Fruit fly (Drosophila melanogaster) whole organism, embryonic: ENCODE measurements around the gene CG3909.

Source experiments
- Aef1 ChIP-seq: fragments of 200-800 bp; sonication (Bioruptor generic); IDR thresholded peaks from 3 replicates; pipeline ENCODE4 v1.3.6; 2022; ENCODE audit warnings: missing biosample characterization, missing genetic modification characterization
- Asciz ChIP-seq: fragments of 200-800 bp; sonication (Bioruptor generic); optimal IDR thresholded peaks from 2 replicates; lab custom pipeline; 2017; ENCODE audit warnings: missing biosample characterization, mild to moderate bottlenecking, missing genetic modification characterization, missing genetic modification reagents
- CG10274 ChIP-seq: fragments of 200-800 bp; sonication (Bioruptor generic); optimal IDR thresholded peaks from 3 replicates; lab custom pipeline; 2017; ENCODE audit warnings: missing biosample characterization, mild to moderate bottlenecking, missing genetic modification characterization
- CG11085 ChIP-seq: fragments of 200-800 bp; sonication (Bioruptor generic); IDR thresholded peaks from 2 replicates; pipeline ENCODE4 v1.3.6; 2022; ENCODE audit warnings: missing biosample characterization, missing genetic modification characterization
- CG13123 ChIP-seq: fragments of 200-800 bp; sonication (Bioruptor generic); optimal IDR thresholded peaks from 2 replicates; lab custom pipeline; 2016; ENCODE audit warnings: missing biosample characterization, missing genetic modification characterization
- CG13287 ChIP-seq: fragments of 200-800 bp; sonication (Bioruptor generic); IDR thresholded peaks from 2 replicates; pipeline ENCODE4 v1.3.6; 2022; ENCODE audit warnings: missing biosample characterization, missing genetic modification characterization; ENCODE audit not compliant: partially characterized antibody
- CG13296 ChIP-seq: fragments of 200-800 bp; sonication (Bioruptor generic); optimal IDR thresholded peaks from 3 replicates; lab custom pipeline; 2018; ENCODE audit warnings: missing biosample characterization, mild to moderate bottlenecking, missing genetic modification characterization
- CG15696 ChIP-seq: fragments of 200-800 bp; sonication (Bioruptor generic); optimal IDR thresholded peaks from 2 replicates; lab custom pipeline; 2019; ENCODE audit warnings: missing biosample characterization, mild to moderate bottlenecking, missing genetic modification characterization, moderate library complexity
- CG16779 ChIP-seq: fragments of 200-800 bp; sonication (Bioruptor generic); IDR thresholded peaks from 2 replicates; pipeline ENCODE4 v1.3.6; 2022; ENCODE audit warnings: missing biosample characterization, missing genetic modification characterization
- CG16813 ChIP-seq: fragments of 200-800 bp; sonication (Bioruptor generic); IDR thresholded peaks from 3 replicates; pipeline ENCODE4 v1.3.6; 2022; ENCODE audit warnings: missing biosample characterization, missing genetic modification characterization; ENCODE audit not compliant: partially characterized antibody
- CG16863 ChIP-seq: fragments of 200-800 bp; sonication (Bioruptor generic); optimal IDR thresholded peaks from 3 replicates; lab custom pipeline; 2016; ENCODE audit warnings: missing biosample characterization, missing genetic modification characterization
- CG17802 ChIP-seq: fragments of 200-800 bp; sonication (Bioruptor generic); optimal IDR thresholded peaks from 2 replicates; lab custom pipeline; 2018; ENCODE audit warnings: missing biosample characterization, mild to moderate bottlenecking, missing genetic modification characterization, moderate library complexity
- CG17829 ChIP-seq: fragments of 200-800 bp; optimal IDR thresholded peaks from 2 replicates; lab custom pipeline; 2019; ENCODE audit warnings: missing biosample characterization, mild to moderate bottlenecking, missing genetic modification characterization, moderate library complexity
- CG2875 ChIP-seq: fragments of 200-800 bp; sonication (Bioruptor generic); optimal IDR thresholded peaks from 2 replicates; lab custom pipeline; 2017; ENCODE audit warnings: missing biosample characterization, mild to moderate bottlenecking, missing genetic modification characterization, missing genetic modification reagents
- CG3281 ChIP-seq: fragments of 200-800 bp; sonication (Bioruptor generic); optimal IDR thresholded peaks from 3 replicates; lab custom pipeline; 2017; ENCODE audit warnings: missing biosample characterization, mild to moderate bottlenecking, missing genetic modification characterization
- CG3407 ChIP-seq: fragments of 200-800 bp; sonication (Bioruptor generic); optimal IDR thresholded peaks from 2 replicates; lab custom pipeline; 2018; ENCODE audit warnings: missing biosample characterization, mild to moderate bottlenecking, missing genetic modification characterization
- CG3847 ChIP-seq: fragments of 200-800 bp; sonication (Bioruptor generic); IDR thresholded peaks from 2 replicates; pipeline ENCODE4 v1.3.6; 2022; ENCODE audit warnings: missing biosample characterization, missing genetic modification characterization
- CG5180 ChIP-seq: fragments of 200-800 bp; sonication (Bioruptor generic); optimal IDR thresholded peaks from 3 replicates; lab custom pipeline; 2017; ENCODE audit warnings: missing biosample characterization, missing genetic modification characterization, mild to moderate bottlenecking, moderate library complexity, missing genetic modification reagents
- Deaf1 ChIP-seq: fragments of 200-800 bp; optimal IDR thresholded peaks from 3 replicates; lab custom pipeline; 2019; ENCODE audit warnings: missing biosample characterization, mild to moderate bottlenecking, missing genetic modification characterization, moderate library complexity
- Doc2 ChIP-seq: fragments of 200-800 bp; sonication (Bioruptor generic); IDR thresholded peaks from 2 replicates; pipeline ENCODE4 v1.3.6; 2022; ENCODE audit warnings: missing biosample characterization, missing genetic modification characterization
- Dp ChIP-seq: fragments of 200-800 bp; sonication (Bioruptor generic); optimal IDR thresholded peaks from 2 replicates; lab custom pipeline; 2018; ENCODE audit warnings: missing biosample characterization, mild to moderate bottlenecking, missing genetic modification characterization, moderate library complexity
- E2f1 ChIP-seq: fragments of 200-800 bp; sonication (Bioruptor generic); IDR thresholded peaks from 2 replicates; pipeline ENCODE4 v1.3.6; 2022; ENCODE audit warnings: missing biosample characterization, missing genetic modification characterization
- ERR ChIP-seq: fragments of 200-800 bp; sonication (Bioruptor generic); optimal IDR thresholded peaks from 2 replicates; lab custom pipeline; 2016; ENCODE audit warnings: missing biosample characterization, missing genetic modification characterization
- Ets65A ChIP-seq: fragments of 200-800 bp; sonication (Bioruptor generic); peaks from one replicate; lab custom pipeline; 2016; ENCODE audit warnings: missing biosample characterization, missing genetic modification characterization
- HHEX ChIP-seq: fragments of 200-800 bp; sonication (Bioruptor generic); optimal IDR thresholded peaks from 3 replicates; lab custom pipeline; 2017; ENCODE audit warnings: missing biosample characterization, mild to moderate bottlenecking, missing genetic modification characterization, missing genetic modification reagents
- HLH3B ChIP-seq: fragments of 200-800 bp; sonication (Bioruptor generic); IDR thresholded peaks from 2 replicates; pipeline ENCODE4 v1.3.6; 2022; ENCODE audit warnings: missing biosample characterization, missing genetic modification characterization
- Lim3 ChIP-seq: fragments of 200-800 bp; sonication (Bioruptor generic); IDR thresholded peaks from 2 replicates; pipeline ENCODE4 v1.3.6; 2022; ENCODE audit warnings: missing biosample characterization, missing genetic modification characterization
- MBD-R2 ChIP-seq: fragments of 200-800 bp; sonication (Bioruptor generic); IDR thresholded peaks from 2 replicates; pipeline ENCODE4 v1.3.6; 2022; ENCODE audit warnings: missing biosample characterization, missing genetic modification characterization
- Mad ChIP-seq: fragments of 200-800 bp; sonication (Bioruptor generic); optimal IDR thresholded peaks from 2 replicates; lab custom pipeline; 2016; ENCODE audit warnings: missing biosample characterization, missing genetic modification characterization
- Med ChIP-seq: fragments of 200-800 bp; sonication (Bioruptor generic); peaks from one replicate; lab custom pipeline; 2016; ENCODE audit warnings: missing biosample characterization, missing genetic modification characterization, mild to moderate bottlenecking, inconsistent platforms, moderate library complexity
- Ptx1 ChIP-seq: fragments of 200-800 bp; sonication (Bioruptor generic); IDR thresholded peaks from 2 replicates; pipeline ENCODE4 v1.3.6; 2022; ENCODE audit warnings: missing biosample characterization, missing genetic modification characterization
- Taf1 ChIP-seq: fragments of 200-800 bp; sonication (Bioruptor generic); IDR thresholded peaks from 2 replicates; pipeline ENCODE4 v1.3.6; 2022; ENCODE audit warnings: missing biosample characterization, missing genetic modification characterization
- Tbp ChIP-seq: fragments of >200 bp; optimal IDR thresholded peaks from 2 replicates; lab custom pipeline; 2018; ENCODE audit warnings: missing biosample characterization, missing genetic modification characterization
- ara ChIP-seq: fragments of 200-800 bp; sonication (Bioruptor generic); IDR thresholded peaks from 2 replicates; pipeline ENCODE4 v1.3.6; 2022; ENCODE audit warnings: missing biosample characterization, missing genetic modification characterization
- bowl ChIP-seq: fragments of 200-800 bp; sonication (Bioruptor generic); IDR thresholded peaks from 2 replicates; pipeline ENCODE4 v1.3.6; 2022; ENCODE audit warnings: missing biosample characterization, missing genetic modification characterization
- cas ChIP-seq: fragments of 200-800 bp; sonication (Bioruptor generic); IDR thresholded peaks from 2 replicates; pipeline ENCODE4 v1.3.6; 2022; ENCODE audit warnings: missing biosample characterization, missing genetic modification characterization
- dimm ChIP-seq: fragments of 200-800 bp; sonication (Bioruptor generic); IDR thresholded peaks from 2 replicates; pipeline ENCODE4 v1.3.6; 2022; ENCODE audit warnings: missing biosample characterization, missing genetic modification characterization
- dm ChIP-seq: fragments of 200-800 bp; sonication (Bioruptor generic); optimal IDR thresholded peaks from 3 replicates; lab custom pipeline; 2016; ENCODE audit warnings: missing biosample characterization, missing genetic modification characterization
- gem ChIP-seq: fragments of 200-800 bp; sonication (Bioruptor generic); optimal IDR thresholded peaks from 2 replicates; lab custom pipeline; 2019; ENCODE audit warnings: missing biosample characterization, mild to moderate bottlenecking, missing genetic modification characterization, moderate library complexity
- ind ChIP-seq: fragments of 200-800 bp; sonication (Bioruptor generic); optimal IDR thresholded peaks from 3 replicates; lab custom pipeline; 2016; ENCODE audit warnings: missing biosample characterization, missing genetic modification characterization
- klu ChIP-seq: fragments of 200-800 bp; sonication (Bioruptor generic); IDR thresholded peaks from 2 replicates; pipeline ENCODE4 v1.3.6; 2022; ENCODE audit warnings: missing biosample characterization, missing genetic modification characterization
- nau ChIP-seq: fragments of 200-800 bp; sonication (Bioruptor generic); optimal IDR thresholded peaks from 3 replicates; lab custom pipeline; 2017; ENCODE audit warnings: missing biosample characterization, mild to moderate bottlenecking, missing genetic modification characterization, missing genetic modification reagents
- nerfin-1 ChIP-seq: fragments of 200-800 bp; sonication (Bioruptor generic); optimal IDR thresholded peaks from 3 replicates; lab custom pipeline; 2019; ENCODE audit warnings: missing biosample characterization, mild to moderate bottlenecking, missing genetic modification characterization, moderate library complexity
- odd ChIP-seq: fragments of 200-800 bp; sonication (Bioruptor generic); optimal IDR thresholded peaks from 2 replicates; lab custom pipeline; 2017; ENCODE audit warnings: missing biosample characterization, mild to moderate bottlenecking, missing genetic modification characterization
- sima ChIP-seq: fragments of 200-800 bp; sonication (Bioruptor generic); optimal IDR thresholded peaks from 2 replicates; lab custom pipeline; 2016; ENCODE audit warnings: missing biosample characterization, missing genetic modification characterization
- slp2 ChIP-seq: fragments of 200-800 bp; sonication (Bioruptor generic); optimal IDR thresholded peaks from 2 replicates; lab custom pipeline; 2016; ENCODE audit warnings: missing biosample characterization, missing genetic modification characterization
- sqz ChIP-seq: fragments of 200-800 bp; sonication (Bioruptor generic); optimal IDR thresholded peaks from 3 replicates; lab custom pipeline; 2018; ENCODE audit warnings: missing biosample characterization, mild to moderate bottlenecking, missing genetic modification characterization
- tna ChIP-seq: fragments of 200-800 bp; sonication (Bioruptor generic); IDR thresholded peaks from 2 replicates; pipeline ENCODE4 v1.3.6; 2022; ENCODE audit warnings: missing biosample characterization, missing genetic modification characterization; ENCODE audit not compliant: partially characterized antibody
- tup ChIP-seq: fragments of 200-800 bp; sonication (Bioruptor generic); optimal IDR thresholded peaks from 2 replicates; lab custom pipeline; 2016; ENCODE audit warnings: missing biosample characterization, mild to moderate bottlenecking, missing genetic modification characterization, moderate library complexity
- vfl ChIP-seq: fragments of 200-800 bp; sonication (Bioruptor generic); optimal IDR thresholded peaks from 2 replicates; lab custom pipeline; 2016; ENCODE audit warnings: missing biosample characterization, missing genetic modification characterization
- zf30C ChIP-seq: fragments of 200-800 bp; sonication (Bioruptor generic); optimal IDR thresholded peaks from 3 replicates; lab custom pipeline; 2018; ENCODE audit warnings: missing biosample characterization, mild to moderate bottlenecking, missing genetic modification characterization

CG3909 gene

DNA sequence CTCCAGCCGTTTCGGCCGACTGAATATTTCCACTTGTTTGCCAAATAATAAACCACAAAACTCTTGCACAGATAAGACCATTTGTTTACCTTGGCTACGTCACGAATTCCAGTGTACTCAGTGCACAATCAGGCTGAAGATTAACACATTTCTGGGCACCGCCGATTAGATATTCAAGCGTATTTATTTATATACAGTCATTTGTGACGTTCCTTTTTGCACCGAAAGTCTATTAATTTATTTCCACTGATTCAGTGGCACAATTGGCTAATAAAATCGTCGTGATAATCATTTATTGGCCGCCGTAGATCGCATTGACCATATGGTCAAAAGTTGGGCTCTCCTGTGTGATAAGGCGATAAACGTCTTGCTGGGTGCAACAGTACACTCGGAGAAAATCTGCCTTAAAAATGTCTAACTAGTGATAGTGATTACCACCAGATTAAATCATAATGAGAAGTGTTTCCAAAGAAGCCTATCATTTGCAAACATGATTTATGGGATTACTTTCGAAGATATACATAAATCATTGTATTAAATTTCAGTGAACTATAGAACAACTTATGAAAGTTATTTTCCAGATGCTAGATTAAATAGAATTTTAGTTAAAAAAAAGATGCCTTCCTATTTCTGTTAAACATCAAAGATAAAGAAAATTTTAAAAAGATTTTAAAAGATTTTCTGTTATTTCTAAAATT, 11.4 kb downstream of the CG3909 start (continued):
- TF ChIP-seq Ets65A (GFP tag; lab: Kevin White, UChicago) (no peak), CG5180 (GFP tag; lab: Kevin White, UChicago) (no peak), Ptx1 (GFP tag; lab: Robert Waterston, UW) (no peak), klu (GFP tag; lab: Robert Waterston, UW) (no peak), CG2875 (GFP tag; lab: Kevin White, UChicago) (no peak), vfl (GFP tag; lab: Kevin White, UChicago) (no peak), CG13296 (GFP tag; lab: Kevin White, UChicago) (peak; percentile 54), CG16813 (GFP tag; lab: Robert Waterston, UW) (no peak), Deaf1 (tag; lab: Kevin White, UChicago) (no peak), Taf1 (no peak), HHEX (peak; percentile 11), CG13123 (GFP tag; lab: Kevin White, UChicago) (no peak), dm (GFP tag; lab: Kevin White, UChicago) (no peak), ara (GFP tag; lab: Robert Waterston, UW) (no peak), nau (GFP tag; lab: Kevin White, UChicago) (no peak), CG15696 (tag; lab: Kevin White, UChicago) (no peak), CG17829 (tag; lab: Kevin White, UChicago) (no peak), CG13287 (GFP tag; lab: Robert Waterston, UW) (no peak), CG11085 (GFP tag; lab: Robert Waterston, UW) (no peak), bowl (GFP tag; lab: Robert Waterston, UW) (no peak), gem (tag; lab: Kevin White, UChicago) (no peak), tna (no peak), CG3281 (no peak), ind (GFP tag; lab: Kevin White, UChicago) (no peak), Med (GFP tag; lab: Kevin White, UChicago) (peak; percentile 79), odd (no peak), CG16863 (GFP tag; lab: Kevin White, UChicago) (no peak), sqz (no peak), HLH3B (GFP tag; lab: Robert Waterston, UW) (no peak), Mad (GFP tag; lab: Kevin White, UChicago) (no peak), CG3407 (no peak), CG17802 (tag; lab: Kevin White, UChicago) (no peak), MBD-R2 (GFP tag; lab: Robert Waterston, UW) (no peak), slp2 (no peak), Asciz (no peak), sima (GFP tag; lab: Kevin White, UChicago) (no peak), CG3847 (GFP tag; lab: Robert Waterston, UW) (no peak), dimm (GFP tag; lab: Robert Waterston, UW) (no peak), cas (GFP tag; lab: Robert Waterston, UW) (no peak), Aef1 (GFP tag; lab: Robert Waterston, UW) (no peak), CG16779 (GFP tag; lab: Robert Waterston, UW) (no peak), Tbp (GFP tag; lab: Kevin White, UChicago) (no peak), Doc2 (GFP tag; lab: Robert Waterston, UW) (no peak), Lim3 (no peak), E2f1 (no peak), nerfin-1 (tag; lab: Kevin White, UChicago) (no peak), CG10274 (no peak), zf30C (GFP tag; lab: Kevin White, UChicago) (peak; percentile 26), ERR (GFP tag; lab: Kevin White, UChicago) (no peak), Dp (GFP tag; lab: Kevin White, UChicago) (no peak), tup (no peak)
